Worm (Caenorhabditis elegans): Measurements from ENCODE around the gene tps-2.

DNA sequence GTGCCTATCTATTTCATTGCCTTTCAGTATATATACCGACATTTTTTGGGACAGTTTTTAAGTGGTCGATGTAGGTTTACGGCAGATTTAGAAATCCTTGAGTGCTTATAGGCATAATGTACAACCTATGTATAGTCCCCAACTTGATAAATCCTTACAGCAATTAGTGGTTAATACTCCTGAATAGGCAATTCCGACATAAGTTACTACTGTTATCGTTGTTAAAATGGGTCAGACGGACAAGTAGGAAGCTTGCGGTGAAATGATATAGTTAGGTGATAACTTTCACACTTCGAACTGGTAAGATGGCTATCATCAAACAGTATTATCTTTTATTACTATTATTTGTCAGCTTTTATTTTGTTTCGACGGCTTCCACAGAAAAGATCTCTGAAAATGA is 22.1 kb downstream of the tps-2 start, which contains the start of gene mltn-10:
- no peak for TF ChIP-seq ama-1 (optimal IDR thresholded peaks at IDR 0.05)
- TF ChIP-seq ama-1 (GFP tag; optimal IDR thresholded peaks at IDR 0.05), result no peak
- no peak for TF ChIP-seq tbp1 (GFP tag; optimal IDR thresholded peaks at IDR 0.05)
- no peak for TF ChIP-seq B0336.3 (GFP tag; IDR thresholded peaks at IDR 0.05)
- no peak for TF ChIP-seq madf-8 (GFP tag; conservative IDR thresholded peaks at IDR 0.05)
